Fruit fly (Drosophila melanogaster): ENCODE results near the gene Ant2.

Ant2 gene

DNA sequence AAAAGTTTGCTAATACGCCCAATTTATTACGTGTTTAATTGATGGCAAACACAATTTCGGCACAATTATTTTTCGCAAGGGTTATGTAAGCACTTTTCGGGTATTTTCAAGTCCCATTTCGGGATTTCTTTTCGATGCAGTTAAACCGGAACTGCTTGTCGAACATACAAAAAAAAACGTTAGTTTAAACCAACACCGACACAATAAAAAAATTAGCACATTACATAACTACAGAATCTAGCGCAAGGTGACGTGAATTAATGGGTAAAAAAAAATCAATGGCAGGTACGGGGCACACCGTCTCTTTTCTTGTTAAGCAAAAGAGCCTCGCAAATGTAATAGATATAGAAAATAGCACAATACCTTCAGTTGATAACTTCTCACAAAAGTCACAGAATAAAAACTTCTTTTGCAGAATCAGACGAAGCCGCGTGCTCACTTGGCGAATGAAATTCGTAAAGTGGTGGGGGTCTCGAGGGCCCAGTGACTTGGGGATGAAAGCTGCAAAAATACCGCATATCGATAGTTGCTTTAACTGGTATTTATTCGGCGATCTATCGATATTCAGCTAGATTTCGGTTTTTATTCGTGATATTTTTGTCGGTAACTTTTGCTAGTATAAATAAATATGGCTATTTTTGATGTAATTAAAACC is at the start of gene Ant2, which contains the start of gene sesB:
TSS of gene Ant2 (minus strand) at position 465 of the 655 bp plus-strand sequence.
TSS of gene sesB (minus strand) at position 516 of the 655 bp plus-strand sequence.
- TF ChIP-seq vri (GFP tag; optimal IDR thresholded peaks at IDR 0.05) (peak; percentile 71), Eip78C (GFP tag) (peak; percentile 46), CG6163 (GFP tag; IDR thresholded peaks at IDR 0.05) (no peak), esn (GFP tag; optimal IDR thresholded peaks at IDR 0.05) (no peak)

DNA sequence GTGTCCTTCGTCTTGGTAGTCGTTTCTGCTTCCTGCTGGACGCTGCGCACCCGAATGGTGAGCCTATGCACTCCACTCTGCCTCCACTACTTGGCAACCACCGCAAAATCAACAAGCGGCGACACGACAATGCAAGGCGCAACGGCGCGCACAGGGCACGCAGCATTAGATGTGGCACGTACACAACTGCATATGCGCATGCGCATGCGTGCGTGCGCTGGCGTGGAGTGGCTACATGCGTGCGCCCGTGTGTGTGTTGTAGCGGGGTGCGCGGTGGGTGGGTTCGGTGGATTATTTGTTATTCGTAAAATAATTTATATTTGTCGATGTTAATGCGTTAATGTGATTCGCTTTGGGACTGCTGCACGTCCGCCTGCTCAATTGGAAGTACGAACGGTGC is 48.9 kb upstream of the Ant2 start:
- TF ChIP-seq Sox14 (GFP tag; optimal IDR thresholded peaks at IDR 0.05) = no peak
- no peak for TF ChIP-seq Sox102F (GFP tag; optimal IDR thresholded peaks at IDR 0.05)
- no peak for TF ChIP-seq fd59A (GFP tag; optimal IDR thresholded peaks at IDR 0.05)
- no peak for TF ChIP-seq CG3032 (tag; optimal IDR thresholded peaks at IDR 0.05)
- no peak for TF ChIP-seq Hr38 (GFP tag; optimal IDR thresholded peaks at IDR 0.05)
- TF ChIP-seq pdm3 (GFP tag; optimal IDR thresholded peaks at IDR 0.05) = no peak

DNA sequence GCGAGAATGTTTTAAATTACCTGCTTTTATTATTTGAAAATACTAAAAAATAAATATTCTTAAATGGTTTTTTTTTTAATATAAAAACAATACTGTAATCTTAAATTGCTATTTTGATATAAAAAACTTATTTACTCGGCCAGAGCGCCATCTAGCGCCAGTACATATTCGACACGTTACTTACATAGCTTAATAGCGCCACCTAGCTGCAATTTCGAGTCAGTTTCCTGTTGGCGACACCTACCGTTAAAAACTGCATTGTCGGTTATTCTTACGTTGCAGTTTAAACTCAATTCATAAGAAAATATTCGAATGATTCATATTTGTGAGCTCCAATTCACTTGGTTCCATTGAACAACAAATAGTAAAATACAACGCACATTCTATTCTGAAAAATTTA is 45.7 kb upstream of the Ant2 start:
- no peak for TF ChIP-seq CG7368 (GFP tag; optimal IDR thresholded peaks at IDR 0.05)
- no peak for TF ChIP-seq CG11762 (GFP tag; optimal IDR thresholded peaks at IDR 0.05; ENCODE audit: insufficient read depth)
- TF ChIP-seq Sox15 (GFP tag; optimal IDR thresholded peaks at IDR 0.05) = peak; percentile 9
- peak; percentile 43 for TF ChIP-seq acj6 (GFP tag; optimal IDR thresholded peaks at IDR 0.05)
- TF ChIP-seq Eip78C (GFP tag) = peak; percentile 75
- no peak for TF ChIP-seq CG6808 (GFP tag; optimal IDR thresholded peaks at IDR 0.05)
- TF ChIP-seq Sox102F (GFP tag; optimal IDR thresholded peaks at IDR 0.05) = peak; percentile 12
- TF ChIP-seq achi (GFP tag; optimal IDR thresholded peaks at IDR 0.05) = no peak
- peak in 1 of 2 experiments; percentile 0 for TF ChIP-seq salr (GFP tag; optimal IDR thresholded peaks at IDR 0.05)
- no peak for TF ChIP-seq CG10669 (GFP tag; optimal IDR thresholded peaks at IDR 0.05)
- TF ChIP-seq dac (GFP tag; optimal IDR thresholded peaks at IDR 0.05) = no peak
- TF ChIP-seq CG8119 (GFP tag; IDR thresholded peaks at IDR 0.05) = no peak
- TF ChIP-seq eg (GFP tag; IDR thresholded peaks at IDR 0.05) = no peak
- no peak for TF ChIP-seq Blimp-1 (GFP tag; optimal IDR thresholded peaks at IDR 0.05)
- peak; percentile 45 for TF ChIP-seq fkh (GFP tag; optimal IDR thresholded peaks at IDR 0.05)
- TF ChIP-seq CG6792 (GFP tag; optimal IDR thresholded peaks at IDR 0.05) = peak; percentile 26
- TF ChIP-seq Hr39 (GFP tag; optimal IDR thresholded peaks at IDR 0.05) = peak; percentile 64
- peak; percentile 16 for TF ChIP-seq CG10631 (GFP tag; optimal IDR thresholded peaks at IDR 0.05)
- peak; percentile 41 for TF ChIP-seq CG3919 (GFP tag; optimal IDR thresholded peaks at IDR 0.05)
- no peak for TF ChIP-seq Gug (GFP tag; IDR thresholded peaks at IDR 0.05)
- TF ChIP-seq pdm3 (GFP tag; optimal IDR thresholded peaks at IDR 0.05) = peak; percentile 56
- no peak for TF ChIP-seq fd85E (GFP tag; optimal IDR thresholded peaks at IDR 0.05)
- TF ChIP-seq net (GFP tag; optimal IDR thresholded peaks at IDR 0.05) = no peak
- TF ChIP-seq CG34406 (GFP tag; optimal IDR thresholded peaks at IDR 0.05) = no peak
- TF ChIP-seq cyc (GFP tag; optimal IDR thresholded peaks at IDR 0.05) = peak; percentile 71
- TF ChIP-seq CG16779 (tag; optimal IDR thresholded peaks at IDR 0.05) = no peak
- TF ChIP-seq CG1621 (tag; optimal IDR thresholded peaks at IDR 0.05) = no peak
- no peak for TF ChIP-seq ss (GFP tag; optimal IDR thresholded peaks at IDR 0.05)
- no peak for TF ChIP-seq dsx (GFP tag; optimal IDR thresholded peaks at IDR 0.05; ENCODE audit: poor library complexity, severe bottlenecking)
- TF ChIP-seq CG6163 (GFP tag; IDR thresholded peaks at IDR 0.05) = no peak
- TF ChIP-seq Lpt (GFP tag; optimal IDR thresholded peaks at IDR 0.05) = no peak
- no peak for TF ChIP-seq CG15336 (GFP tag; IDR thresholded peaks at IDR 0.05)
- no peak for TF ChIP-seq CG11294 (GFP tag; IDR thresholded peaks at IDR 0.05)
- no peak for TF ChIP-seq CG32006 (GFP tag; optimal IDR thresholded peaks at IDR 0.05)
- TF ChIP-seq spab (GFP tag; optimal IDR thresholded peaks at IDR 0.05) = no peak
- peak; percentile 23 for TF ChIP-seq Sox14 (GFP tag; optimal IDR thresholded peaks at IDR 0.05)
- TF ChIP-seq OdsH (GFP tag; optimal IDR thresholded peaks at IDR 0.05) = peak; percentile 33
- no peak for TF ChIP-seq CG11902 (GFP tag; optimal IDR thresholded peaks at IDR 0.05)
- no peak for TF ChIP-seq CG8632 (GFP tag; optimal IDR thresholded peaks at IDR 0.05)
- TF ChIP-seq Smox (GFP tag; optimal IDR thresholded peaks at IDR 0.05) = no peak
- no peak for TF ChIP-seq CG6276 (GFP tag; optimal IDR thresholded peaks at IDR 0.05)
- TF ChIP-seq CG4318 (GFP tag; optimal IDR thresholded peaks at IDR 0.05) = no peak

Data from whole organism, prepupa.